Fruit fly (Drosophila melanogaster) whole organism, embryonic: ENCODE data around the gene fbl.
A peak's percentile ranks its signal among the peaks of the same experiment; 100 is the strongest.

Source experiments
- ATbp ChIP-seq: fragments of 200-800 bp; sonication (Bioruptor generic); optimal IDR thresholded peaks from 2 replicates; lab custom pipeline; 2017; ENCODE audit warnings: missing biosample characterization, mild to moderate bottlenecking, missing genetic modification characterization, missing genetic modification reagents
- Aef1 ChIP-seq: fragments of 200-800 bp; sonication (Bioruptor generic); IDR thresholded peaks from 3 replicates; pipeline ENCODE4 v1.3.6; 2022; ENCODE audit warnings: missing biosample characterization, missing genetic modification characterization
- Atf6 ChIP-seq: fragments of 200-800 bp; sonication (Bioruptor generic); IDR thresholded peaks from 2 replicates; pipeline ENCODE4 v1.3.6; 2022; ENCODE audit warnings: missing biosample characterization, missing genetic modification characterization
- B-H2 ChIP-seq: fragments of 200-800 bp; sonication (Bioruptor generic); optimal IDR thresholded peaks from 2 replicates; lab custom pipeline; 2018; ENCODE audit warnings: missing biosample characterization, mild to moderate bottlenecking, missing genetic modification characterization
- Bdp1 ChIP-seq: fragments of 200-800 bp; sonication (Bioruptor generic); optimal IDR thresholded peaks from 3 replicates; lab custom pipeline; 2016; ENCODE audit warnings: missing biosample characterization, missing genetic modification characterization
- CG11093 ChIP-seq: fragments of 200-800 bp; sonication (Bioruptor generic); IDR thresholded peaks from 3 replicates; pipeline ENCODE4 v1.3.6; 2022; ENCODE audit warnings: missing biosample characterization, missing genetic modification characterization
- CG11695 ChIP-seq: fragments of 200-800 bp; sonication (Bioruptor generic); IDR thresholded peaks from 3 replicates; pipeline ENCODE4 v1.3.6; 2022; ENCODE audit warnings: missing biosample characterization, missing genetic modification characterization
- CG12071 ChIP-seq: fragments of 200-800 bp; sonication (Bioruptor generic); optimal IDR thresholded peaks from 3 replicates; lab custom pipeline; 2018; ENCODE audit warnings: missing biosample characterization, mild to moderate bottlenecking, missing genetic modification characterization
- CG12744 ChIP-seq: fragments of 200-800 bp; sonication (Bioruptor generic); optimal IDR thresholded peaks from 2 replicates; lab custom pipeline; 2016; ENCODE audit warnings: missing biosample characterization, missing genetic modification characterization
- CG13296 ChIP-seq: fragments of 200-800 bp; sonication (Bioruptor generic); optimal IDR thresholded peaks from 3 replicates; lab custom pipeline; 2018; ENCODE audit warnings: missing biosample characterization, mild to moderate bottlenecking, missing genetic modification characterization
- CG14050 ChIP-seq: fragments of 200-800 bp; sonication (Bioruptor generic); IDR thresholded peaks from 3 replicates; pipeline ENCODE4 v1.3.6; 2022; ENCODE audit warnings: missing biosample characterization, missing genetic modification characterization
- CG15011 ChIP-seq: fragments of 200-800 bp; sonication (Bioruptor generic); optimal IDR thresholded peaks from 3 replicates; lab custom pipeline; 2018; ENCODE audit warnings: missing biosample characterization, mild to moderate bottlenecking, missing genetic modification characterization
- CG1603 ChIP-seq: fragments of 200-800 bp; sonication (Bioruptor generic); optimal IDR thresholded peaks from 2 replicates; lab custom pipeline; 2019; ENCODE audit warnings: missing biosample characterization, mild to moderate bottlenecking, missing genetic modification characterization, moderate library complexity
- CG17385 ChIP-seq: fragments of 200-800 bp; sonication (Bioruptor generic); optimal IDR thresholded peaks from 3 replicates; lab custom pipeline; 2018; ENCODE audit warnings: missing biosample characterization, mild to moderate bottlenecking, missing genetic modification characterization
- CG17829 ChIP-seq: fragments of 200-800 bp; optimal IDR thresholded peaks from 2 replicates; lab custom pipeline; 2019; ENCODE audit warnings: missing biosample characterization, mild to moderate bottlenecking, missing genetic modification characterization, moderate library complexity
- CG2120 ChIP-seq: fragments of 200-800 bp; sonication (Bioruptor generic); optimal IDR thresholded peaks from 3 replicates; lab custom pipeline; 2016; ENCODE audit warnings: missing biosample characterization, missing genetic modification characterization
- CG2202 ChIP-seq: fragments of 200-800 bp; sonication (Bioruptor generic); optimal IDR thresholded peaks from 2 replicates; lab custom pipeline; 2018; ENCODE audit warnings: missing biosample characterization, mild to moderate bottlenecking, missing genetic modification characterization
- CG31365 ChIP-seq: fragments of 200-800 bp; sonication (Bioruptor generic); optimal IDR thresholded peaks from 2 replicates; lab custom pipeline; 2018; ENCODE audit warnings: missing biosample characterization, mild to moderate bottlenecking, missing genetic modification characterization
- CG3838 ChIP-seq: fragments of 200-800 bp; sonication (Bioruptor generic); optimal IDR thresholded peaks from 3 replicates; lab custom pipeline; 2016; ENCODE audit warnings: missing biosample characterization, missing genetic modification characterization
- Ets97D ChIP-seq: fragments of 200-800 bp; sonication (Bioruptor generic); optimal IDR thresholded peaks from 3 replicates; lab custom pipeline; 2016; ENCODE audit warnings: missing biosample characterization, missing genetic modification characterization
- Fer2 ChIP-seq: fragments of 200-800 bp; sonication (Bioruptor generic); optimal IDR thresholded peaks from 2 replicates; lab custom pipeline; 2018; ENCODE audit warnings: missing biosample characterization, mild to moderate bottlenecking, missing genetic modification characterization, moderate library complexity
- Gug ChIP-seq: fragments of 200-800 bp; sonication (Bioruptor generic); IDR thresholded peaks from 4 replicates; pipeline ENCODE4 v1.3.6; 2022; ENCODE audit warnings: missing biosample characterization, missing genetic modification characterization
- HLH4C ChIP-seq: fragments of 200-800 bp; sonication (Bioruptor generic); IDR thresholded peaks from 3 replicates; pipeline ENCODE4 v1.3.6; 2022; ENCODE audit warnings: missing biosample characterization, missing genetic modification characterization; ENCODE audit not compliant: partially characterized antibody
- HmgD ChIP-seq: fragments of 200-800 bp; sonication (Bioruptor generic); optimal IDR thresholded peaks from 3 replicates; lab custom pipeline; 2016; ENCODE audit warnings: missing biosample characterization, missing genetic modification characterization
- Hmr ChIP-seq: fragments of 200-800 bp; sonication (Bioruptor generic); optimal IDR thresholded peaks from 3 replicates; lab custom pipeline; 2017; ENCODE audit warnings: mild to moderate bottlenecking, missing biosample characterization, missing genetic modification reagents, missing genetic modification characterization
- Hr51 ChIP-seq, 2 experiments: fragments of 200-800 bp; sonication (Bioruptor generic); optimal IDR thresholded peaks; 2 replicates in 1 of 2; 3 replicates in 1 of 2; lab custom pipeline; 2016 to 2018; ENCODE audit warnings: missing biosample characterization in 2 of 2, missing genetic modification characterization in 2 of 2, mild to moderate bottlenecking in 1 of 2, moderate library complexity in 1 of 2
- NC2α ChIP-seq: fragments of 200-800 bp; sonication (Bioruptor generic); optimal IDR thresholded peaks from 2 replicates; lab custom pipeline; 2016; ENCODE audit warnings: missing biosample characterization, missing genetic modification characterization
- Six4 ChIP-seq: fragments of 200-800 bp; sonication (Bioruptor generic); optimal IDR thresholded peaks from 2 replicates; lab custom pipeline; 2016; ENCODE audit warnings: missing biosample characterization, missing genetic modification characterization
- Sox102F ChIP-seq: fragments of 200-800 bp; sonication (Bioruptor generic); optimal IDR thresholded peaks from 2 replicates; lab custom pipeline; 2018; ENCODE audit warnings: missing biosample characterization, mild to moderate bottlenecking, missing genetic modification characterization, moderate library complexity
- Sry-δ ChIP-seq: fragments of 200-800 bp; sonication (Bioruptor generic); optimal IDR thresholded peaks from 2 replicates; lab custom pipeline; 2016; ENCODE audit warnings: missing biosample characterization, missing genetic modification characterization
- br ChIP-seq: fragments of >200 bp; optimal IDR thresholded peaks from 2 replicates; lab custom pipeline; 2017
- exex ChIP-seq: fragments of 200-800 bp; sonication (Bioruptor generic); optimal IDR thresholded peaks from 4 replicates; lab custom pipeline; 2018; ENCODE audit warnings: missing biosample characterization, mild to moderate bottlenecking, missing genetic modification characterization, moderate library complexity
- ftz-f1 ChIP-seq: fragments of 200-800 bp; sonication (Bioruptor generic); optimal IDR thresholded peaks from 2 replicates; lab custom pipeline; 2016; ENCODE audit warnings: missing biosample characterization, missing genetic modification characterization
- fu2 ChIP-seq: fragments of 200-800 bp; sonication (Bioruptor generic); optimal IDR thresholded peaks from 2 replicates; lab custom pipeline; 2016; ENCODE audit warnings: missing biosample characterization, missing genetic modification characterization
- gem ChIP-seq: fragments of 200-800 bp; sonication (Bioruptor generic); optimal IDR thresholded peaks from 2 replicates; lab custom pipeline; 2019; ENCODE audit warnings: missing biosample characterization, mild to moderate bottlenecking, missing genetic modification characterization, moderate library complexity
- jing ChIP-seq: fragments of 200-800 bp; sonication (Bioruptor generic); optimal IDR thresholded peaks from 2 replicates; lab custom pipeline; 2018; ENCODE audit warnings: missing biosample characterization, mild to moderate bottlenecking, missing genetic modification characterization
- org-1 ChIP-seq: fragments of 200-800 bp; sonication (Bioruptor generic); optimal IDR thresholded peaks from 2 replicates; lab custom pipeline; 2017; ENCODE audit warnings: missing biosample characterization, missing genetic modification characterization
- pfk ChIP-seq: fragments of 200-800 bp; sonication (Bioruptor generic); optimal IDR thresholded peaks from 2 replicates; lab custom pipeline; 2018; ENCODE audit warnings: missing biosample characterization, mild to moderate bottlenecking, missing genetic modification characterization, moderate library complexity
- pros ChIP-seq: fragments of 200-800 bp; sonication (Bioruptor generic); optimal IDR thresholded peaks from 3 replicates; lab custom pipeline; 2019; ENCODE audit warnings: missing biosample characterization, mild to moderate bottlenecking, missing genetic modification characterization, moderate library complexity
- slou ChIP-seq: fragments of 200-800 bp; sonication (Bioruptor generic); optimal IDR thresholded peaks from 3 replicates; lab custom pipeline; 2016; ENCODE audit warnings: missing biosample characterization, missing genetic modification characterization
- so ChIP-seq: fragments of 200-800 bp; sonication (Bioruptor generic); IDR thresholded peaks from 3 replicates; pipeline ENCODE4 v1.3.6; 2022; ENCODE audit warnings: missing biosample characterization, missing genetic modification characterization
- sqz ChIP-seq: fragments of 200-800 bp; sonication (Bioruptor generic); optimal IDR thresholded peaks from 3 replicates; lab custom pipeline; 2018; ENCODE audit warnings: missing biosample characterization, mild to moderate bottlenecking, missing genetic modification characterization
- stc ChIP-seq: fragments of 200-800 bp; sonication (Bioruptor generic); IDR thresholded peaks from 2 replicates; pipeline ENCODE4 v1.3.6; 2022; ENCODE audit warnings: missing biosample characterization, missing genetic modification characterization
- tio ChIP-seq: fragments of 200-800 bp; sonication (Bioruptor generic); optimal IDR thresholded peaks from 2 replicates; lab custom pipeline; 2017; ENCODE audit warnings: missing biosample characterization, missing genetic modification characterization, inconsistent platforms
- trh ChIP-seq: fragments of 200-800 bp; sonication (Bioruptor generic); optimal IDR thresholded peaks from 2 replicates; lab custom pipeline; 2016; ENCODE audit warnings: missing biosample characterization, missing genetic modification characterization
- unpg ChIP-seq: fragments of 200-800 bp; sonication (Bioruptor generic); optimal IDR thresholded peaks from 3 replicates; lab custom pipeline; 2018; ENCODE audit warnings: missing biosample characterization, mild to moderate bottlenecking, missing genetic modification characterization, moderate library complexity
- zen ChIP-seq: fragments of 200-800 bp; sonication (Bioruptor generic); optimal IDR thresholded peaks from 3 replicates; lab custom pipeline; 2018; ENCODE audit warnings: missing biosample characterization, mild to moderate bottlenecking, missing genetic modification characterization, moderate library complexity
- zf30C ChIP-seq: fragments of 200-800 bp; sonication (Bioruptor generic); optimal IDR thresholded peaks from 3 replicates; lab custom pipeline; 2018; ENCODE audit warnings: missing biosample characterization, mild to moderate bottlenecking, missing genetic modification characterization

The fbl gene

DNA sequence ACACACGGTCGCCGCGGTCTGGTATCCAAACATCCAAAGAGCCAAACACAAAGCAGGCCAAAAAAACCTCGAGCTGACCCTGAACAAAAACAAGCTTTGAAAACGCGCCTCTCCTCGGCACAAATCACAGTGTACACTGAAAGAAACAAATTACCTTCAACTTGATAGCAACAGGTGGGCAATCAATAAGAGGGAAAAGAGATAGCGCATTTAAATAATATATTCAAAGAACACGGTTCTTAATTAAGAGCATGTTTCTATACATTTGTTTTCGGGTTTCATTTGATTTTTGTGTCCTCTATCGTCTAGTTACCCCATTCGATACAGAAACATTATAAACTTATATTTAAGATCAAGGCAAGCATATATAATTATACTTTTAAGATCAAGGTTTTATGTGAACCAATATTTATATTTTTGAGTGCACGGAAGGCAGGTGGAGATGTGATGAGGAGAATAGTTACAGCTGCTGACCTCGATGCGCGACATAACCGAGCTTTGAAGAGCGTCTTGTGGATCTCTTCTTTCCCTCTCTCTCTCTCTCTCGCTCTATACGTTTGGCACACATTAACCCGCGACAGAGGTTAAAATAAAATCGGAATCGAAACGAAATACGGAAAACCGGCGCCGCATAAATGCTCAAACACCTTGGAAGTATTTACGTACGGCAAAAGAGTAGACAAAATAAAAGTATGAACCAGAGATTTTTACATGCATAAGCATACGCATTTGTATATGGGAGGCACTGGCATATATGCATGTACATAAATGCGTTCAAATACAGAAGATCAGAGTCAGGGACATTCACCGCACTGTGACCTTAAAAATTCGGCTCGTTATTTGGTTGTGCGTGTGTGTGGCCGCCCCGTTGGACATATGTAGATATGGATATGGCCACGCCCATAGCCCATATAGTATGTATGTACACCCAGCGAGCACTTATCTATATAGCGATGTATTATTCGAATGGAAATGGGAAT, 14.3 kb downstream of the fbl start (continued):
- TF ChIP-seq CG3838 (GFP tag; lab: Kevin White, UChicago): peak; percentile 19
- peak; percentile 62 for TF ChIP-seq CG31365
- peak; percentile 88 for TF ChIP-seq tio
- TF ChIP-seq trh: peak; percentile 46
- peak; percentile 74 for TF ChIP-seq stc (GFP tag; lab: Robert Waterston, UW)
- peak; percentile 70 for TF ChIP-seq CG15011
- peak; percentile 84 for TF ChIP-seq Atf6 (GFP tag; lab: Robert Waterston, UW)
- peak; percentile 94 for TF ChIP-seq gem (tag; lab: Kevin White, UChicago)
- TF ChIP-seq CG14050 (GFP tag; lab: Robert Waterston, UW): peak; percentile 69
- peak; percentile 91 for TF ChIP-seq Sox102F (GFP tag; lab: Kevin White, UChicago)
- peak; percentile 52 for TF ChIP-seq slou
- peak; percentile 90 for TF ChIP-seq CG2120 (GFP tag; lab: Kevin White, UChicago)
- TF ChIP-seq zf30C (GFP tag; lab: Kevin White, UChicago): peak; percentile 81
- TF ChIP-seq br: no peak
- TF ChIP-seq pfk (GFP tag; lab: Kevin White, UChicago): no peak
- peak; percentile 50 for TF ChIP-seq Fer2 (tag; lab: Kevin White, UChicago)
- peak; percentile 67 for TF ChIP-seq CG12071 (GFP tag; lab: Kevin White, UChicago)
- peak; percentile 55 to 92 for TF ChIP-seq Hr51 (GFP tag; optimal IDR thresholded peaks at IDR 0.05; lab: Kevin White, UChicago)
- peak; percentile 55 for TF ChIP-seq exex (tag; lab: Kevin White, UChicago)
- TF ChIP-seq org-1 (GFP tag; lab: Kevin White, UChicago): peak; percentile 81
- peak; percentile 85 for TF ChIP-seq ATbp (GFP tag; lab: Kevin White, UChicago)
- TF ChIP-seq CG11695 (GFP tag; lab: Robert Waterston, UW): peak; percentile 82
- TF ChIP-seq jing: peak; percentile 58
- TF ChIP-seq Aef1 (GFP tag; lab: Robert Waterston, UW): peak; percentile 73
- no peak for TF ChIP-seq pros
- TF ChIP-seq HLH4C (GFP tag; lab: Robert Waterston, UW): no peak
- peak; percentile 20 for TF ChIP-seq Ets97D (GFP tag; lab: Kevin White, UChicago)
- TF ChIP-seq ftz-f1 (GFP tag; lab: Kevin White, UChicago): peak; percentile 85
- peak; percentile 88 for TF ChIP-seq Hmr (GFP tag; lab: Kevin White, UChicago)
- peak; percentile 70 for TF ChIP-seq fu2
- TF ChIP-seq CG17385 (GFP tag; lab: Kevin White, UChicago): peak; percentile 86
- TF ChIP-seq Gug (GFP tag; lab: Robert Waterston, UW): peak; percentile 60; the same call in 3 of the 4 replicates
- TF ChIP-seq NC2α (GFP tag; lab: Kevin White, UChicago): peak; percentile 42
- TF ChIP-seq unpg (GFP tag; lab: Kevin White, UChicago): peak; percentile 89
- peak; percentile 76 for TF ChIP-seq sqz (GFP tag; lab: Kevin White, UChicago)
- TF ChIP-seq Sry-δ: peak; percentile 26
- TF ChIP-seq HmgD (GFP tag; lab: Kevin White, UChicago): no peak
- peak; percentile 74 for TF ChIP-seq CG12744
- TF ChIP-seq CG1603: peak; percentile 55
- TF ChIP-seq CG11093 (GFP tag; lab: Robert Waterston, UW): peak; percentile 71; the same call in 2 of the 3 replicates
- peak; percentile 86 for TF ChIP-seq so (GFP tag; lab: Robert Waterston, UW)
- TF ChIP-seq CG13296 (GFP tag; lab: Kevin White, UChicago): peak; percentile 86
- peak; percentile 57 for TF ChIP-seq CG2202
- TF ChIP-seq Bdp1 (GFP tag; lab: Kevin White, UChicago): peak; percentile 63
- peak; percentile 69 for TF ChIP-seq Six4 (GFP tag; lab: Kevin White, UChicago)
- TF ChIP-seq B-H2 (GFP tag; lab: Kevin White, UChicago): no peak
- peak; percentile 81 for TF ChIP-seq CG17829 (tag; lab: Kevin White, UChicago)
- peak; percentile 46 for TF ChIP-seq zen
